Worm (Caenorhabditis elegans) whole organism, L4/young adult: Measurements from ENCODE around the gene patr-1.

Source experiments
- W03F9.2 ChIP-seq: fragments of 150-350 bp; optimal IDR thresholded peaks from 2 replicates; lab custom pipeline; 2014; ENCODE audit warnings: missing biosample characterization, missing genetic modification characterization
- dao-5 ChIP-seq: sonication (generic microtip); optimal IDR thresholded peaks from 2 replicates; lab custom pipeline; 2016; ENCODE audit warnings: missing genotype, missing genetic modification characterization, moderate library complexity, missing compliant biosample characterization
- him-1 ChIP-seq: sonication (generic microtip); optimal IDR thresholded peaks from 2 replicates; lab custom pipeline; 2016; ENCODE audit warnings: missing genotype, missing genetic modification reagents, missing genetic modification characterization, missing compliant biosample characterization

- TF ChIP-seq him-1 (tag; lab: Kevin White, UChicago): no peak
- TF ChIP-seq W03F9.2: no peak
- TF ChIP-seq dao-5: no peak
Observed at ce11 chrII:11797194-11797593, 19.5 kb upstream of the patr-1 start.
